Fruit fly (Drosophila melanogaster): ENCODE measurements around the gene E2f1.

DNA sequence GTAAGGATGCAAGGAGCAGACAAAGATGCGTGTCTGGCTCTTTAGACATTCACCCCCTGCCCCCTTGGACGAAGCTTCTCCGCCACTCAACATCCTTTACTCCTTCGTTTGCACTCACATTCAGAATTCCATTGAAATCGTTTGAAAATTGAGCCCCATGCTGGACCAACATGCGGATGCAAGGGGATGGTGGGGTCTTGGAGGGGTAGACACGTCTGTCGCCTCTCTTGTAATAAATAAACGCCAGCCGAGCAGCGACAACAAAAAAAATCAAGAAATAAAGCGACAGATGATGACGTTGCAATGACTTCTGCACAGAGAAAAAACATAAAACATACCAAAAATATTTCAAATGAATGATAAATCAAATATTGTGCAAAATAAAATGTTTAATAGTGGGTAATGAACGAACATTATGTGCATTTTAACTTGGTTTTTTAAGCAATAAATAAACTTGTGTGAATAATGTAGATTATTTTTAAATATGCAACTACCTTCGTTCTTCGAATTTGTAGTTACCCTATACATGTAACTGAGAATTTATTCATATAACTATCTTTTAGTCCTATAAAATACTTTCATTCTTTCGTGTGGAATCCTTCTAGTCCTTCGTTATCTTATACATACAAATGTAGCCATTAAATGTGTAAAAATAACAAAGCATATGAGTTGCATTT lies 10.7 kb downstream of the E2f1 start:
- TF ChIP-seq Myc (optimal IDR thresholded peaks at IDR 0.05): no peak
- no peak for TF ChIP-seq h (optimal IDR thresholded peaks at IDR 0.05)
- TF ChIP-seq ttk (optimal IDR thresholded peaks at IDR 0.05): no peak
- no peak for TF ChIP-seq psq (optimal IDR thresholded peaks at IDR 0.05)
- no peak for TF ChIP-seq insv (optimal IDR thresholded peaks at IDR 0.05)
- no peak for TF ChIP-seq Sin3A (optimal IDR thresholded peaks at IDR 0.05)
